Worm (Caenorhabditis elegans) whole organism, young adult: Measurements from ENCODE around the gene Y81B9A.2.

Experiments
- B0019.2 ChIP-seq: fragments of 200-800 bp; sonication (Bioruptor generic); conservative IDR thresholded peaks from 2 replicates; pipeline ENCODE4 v1.3.6; 2022; ENCODE audit warnings: missing genetic modification reagents, missing genetic modification characterization, missing compliant biosample characterization
- D2030.7 ChIP-seq: fragments of 200-800 bp; sonication (Bioruptor generic); IDR thresholded peaks from 2 replicates; pipeline ENCODE4 v1.3.6; 2022; ENCODE audit warnings: missing genetic modification reagents, missing genetic modification characterization, missing compliant biosample characterization
- F33H1.4 ChIP-seq: fragments of 200-800 bp; sonication (Bioruptor generic); IDR thresholded peaks from 2 replicates; pipeline ENCODE4 v1.3.6; 2022; ENCODE audit warnings: missing genetic modification reagents, missing genetic modification characterization, missing compliant biosample characterization
- F39B2.1 ChIP-seq: fragments of 200-800 bp; sonication (Bioruptor generic); IDR thresholded peaks from 2 replicates; pipeline ENCODE4 v1.3.6; 2022; ENCODE audit warnings: missing genetic modification reagents, missing genetic modification characterization, missing compliant biosample characterization
- F49E8.2 ChIP-seq: sonication (generic microtip); optimal IDR thresholded peaks from 3 replicates; lab custom pipeline; 2017; ENCODE audit warnings: missing genetic modification characterization, mild to moderate bottlenecking, missing compliant biosample characterization, antibody characterized with exemption, moderate library complexity; ENCODE audit not compliant: insufficient read depth
- K11D2.4 ChIP-seq: fragments of 200-800 bp; sonication (Bioruptor generic); IDR thresholded peaks from 2 replicates; pipeline ENCODE4 v1.3.6; 2022; ENCODE audit warnings: missing genetic modification reagents, missing genetic modification characterization, missing compliant biosample characterization
- akir-1 ChIP-seq: fragments of 200-800 bp; sonication (Bioruptor generic); optimal IDR thresholded peaks from 2 replicates; lab custom pipeline; 2018; ENCODE audit warnings: mild to moderate bottlenecking, missing genetic modification characterization, moderate library complexity, missing compliant biosample characterization
- ama-1 ChIP-seq, 3 experiments: fragments of 150-350 bp in 1 of 3; sonication (generic microtip) in 2 of 3; optimal IDR thresholded peaks; 2 replicates each; lab custom pipeline; 2014 to 2018; ENCODE audit warnings: missing biosample characterization in 2 of 3, missing genetic modification characterization in 2 of 3, missing genetic modification reagents in 2 of 3
- aptf-2 ChIP-seq: fragments of 200-800 bp; sonication (Bioruptor generic); conservative IDR thresholded peaks from 2 replicates; pipeline ENCODE4 v1.3.6; 2022; ENCODE audit warnings: missing genetic modification reagents, missing genetic modification characterization, missing compliant biosample characterization
- attf-6 ChIP-seq: fragments of 200-800 bp; sonication (Bioruptor generic); IDR thresholded peaks from 2 replicates; pipeline ENCODE4 v1.3.6; 2022; ENCODE audit warnings: missing genetic modification reagents, missing genetic modification characterization, missing compliant biosample characterization
- ceh-100 ChIP-seq: fragments of 200-800 bp; sonication (Bioruptor generic); IDR thresholded peaks from 2 replicates; pipeline ENCODE4 v1.3.6; 2022; ENCODE audit warnings: missing genetic modification reagents, missing genetic modification characterization, missing compliant biosample characterization
- ceh-40 ChIP-seq: fragments of 200-800 bp; sonication (Bioruptor generic); IDR thresholded peaks from 2 replicates; pipeline ENCODE4 v1.3.6; 2022; ENCODE audit warnings: missing genetic modification characterization, missing compliant biosample characterization
- chd-7 ChIP-seq: sonication (generic microtip); optimal IDR thresholded peaks from 2 replicates; lab custom pipeline; 2016; ENCODE audit warnings: mild to moderate bottlenecking, missing genetic modification characterization, moderate library complexity, missing compliant biosample characterization
- die-1 ChIP-seq: sonication (generic microtip); optimal IDR thresholded peaks from 2 replicates; lab custom pipeline; 2016; ENCODE audit warnings: missing genotype, mild to moderate bottlenecking, missing genetic modification characterization, missing compliant biosample characterization
- dox-1 ChIP-seq: fragments of 200-800 bp; sonication (Bioruptor generic); IDR thresholded peaks from 2 replicates; pipeline ENCODE4 v1.3.6; 2022; ENCODE audit warnings: missing genetic modification reagents, missing genetic modification characterization, missing compliant biosample characterization
- efl-1 ChIP-seq: fragments of 150-350 bp; optimal IDR thresholded peaks from 2 replicates; lab custom pipeline; 2014; ENCODE audit warnings: missing biosample characterization, missing genetic modification reagents, missing genetic modification characterization
- egl-18 ChIP-seq: fragments of 200-800 bp; sonication (Bioruptor generic); IDR thresholded peaks from 2 replicates; pipeline ENCODE4 v1.3.6; 2022; ENCODE audit warnings: missing genetic modification reagents, missing genetic modification characterization, missing compliant biosample characterization
- egl-44 ChIP-seq: fragments of 200-800 bp; sonication (Bioruptor generic); IDR thresholded peaks from 2 replicates; pipeline ENCODE4 v1.3.6; 2022; ENCODE audit warnings: missing genetic modification reagents, missing genetic modification characterization, missing compliant biosample characterization
- egrh-3 ChIP-seq: fragments of 200-800 bp; sonication (Bioruptor generic); IDR thresholded peaks from 2 replicates; pipeline ENCODE4 v1.3.6; 2022; ENCODE audit warnings: missing genetic modification reagents, missing genetic modification characterization, missing compliant biosample characterization
- him-1 ChIP-seq: sonication (generic microtip); optimal IDR thresholded peaks from 2 replicates; lab custom pipeline; 2016; ENCODE audit warnings: missing genotype, missing genetic modification reagents, missing genetic modification characterization, missing compliant biosample characterization
- hrde-1 ChIP-seq: sonication (generic microtip); optimal IDR thresholded peaks from 2 replicates; lab custom pipeline; 2016; ENCODE audit warnings: missing genetic modification characterization, mild to moderate bottlenecking, missing compliant biosample characterization, moderate library complexity, missing genotype, missing genetic modification reagents, borderline replicate concordance
- hsf-1 ChIP-seq: fragments of 200-800 bp; sonication (Bioruptor generic); IDR thresholded peaks from 2 replicates; pipeline ENCODE4 v1.3.6; 2022; ENCODE audit warnings: missing genetic modification reagents, missing genetic modification characterization, missing compliant biosample characterization
- let-526 ChIP-seq: fragments of 200-800 bp; sonication (Bioruptor generic); IDR thresholded peaks from 2 replicates; pipeline ENCODE4 v1.3.6; 2022; ENCODE audit warnings: missing genetic modification reagents, missing genetic modification characterization, missing compliant biosample characterization
- lin-26 ChIP-seq: fragments of 200-800 bp; sonication (Bioruptor generic); IDR thresholded peaks from 2 replicates; pipeline ENCODE4 v1.3.6; 2022; ENCODE audit warnings: missing genetic modification reagents, missing genetic modification characterization, missing compliant biosample characterization
- lin-40 ChIP-seq: sonication (generic microtip); optimal IDR thresholded peaks from 2 replicates; lab custom pipeline; 2016; ENCODE audit warnings: missing genetic modification characterization, mild to moderate bottlenecking, missing compliant biosample characterization, missing genotype, missing genetic modification reagents
- lir-1 ChIP-seq: fragments of 200-800 bp; sonication (Bioruptor generic); conservative IDR thresholded peaks from 2 replicates; pipeline ENCODE4 v1.3.6; 2022; ENCODE audit warnings: missing genetic modification reagents, missing genetic modification characterization, missing compliant biosample characterization
- lsl-1 ChIP-seq: fragments of 200-800 bp; sonication (Bioruptor generic); optimal IDR thresholded peaks from 2 replicates; lab custom pipeline; 2018; ENCODE audit warnings: mild to moderate bottlenecking, missing genetic modification characterization, moderate library complexity, missing compliant biosample characterization
- mel-28 ChIP-seq: sonication (generic microtip); optimal IDR thresholded peaks from 2 replicates; lab custom pipeline; 2016; ENCODE audit warnings: borderline replicate concordance, mild to moderate bottlenecking, missing genetic modification characterization, missing compliant biosample characterization
- mes-4 ChIP-seq: sonication (generic microtip); optimal IDR thresholded peaks from 2 replicates; lab custom pipeline; 2016; ENCODE audit warnings: missing genotype, missing genetic modification characterization, missing compliant biosample characterization
- nhr-27 ChIP-seq: fragments of 200-800 bp; sonication (Bioruptor generic); optimal IDR thresholded peaks from 2 replicates; lab custom pipeline; 2018; ENCODE audit warnings: mild to moderate bottlenecking, missing genetic modification characterization, moderate library complexity, missing compliant biosample characterization
- pha-4 ChIP-seq: fragments of 150-350 bp; sonication (generic microtip); optimal IDR thresholded peaks from 2 replicates; lab custom pipeline; 2014; ENCODE audit warnings: missing biosample characterization, missing genetic modification reagents, missing genetic modification characterization
- rcor-1 ChIP-seq: fragments of 200-800 bp; sonication (Bioruptor generic); IDR thresholded peaks from 2 replicates; pipeline ENCODE4 v1.3.6; 2022; ENCODE audit warnings: missing genetic modification reagents, missing genetic modification characterization, missing compliant biosample characterization
- rpc-1 ChIP-seq, 2 experiments: fragments of 150-350 bp in 1 of 2; sonication (generic microtip) in 1 of 2; optimal IDR thresholded peaks; 2 replicates each; lab custom pipeline; 2014 to 2018; ENCODE audit warnings: missing biosample characterization in 1 of 2, missing genetic modification characterization in 1 of 2, missing genetic modification reagents in 1 of 2, missing genotype in 1 of 2
- sptf-2 ChIP-seq: fragments of 200-800 bp; sonication (Bioruptor generic); optimal IDR thresholded peaks from 2 replicates; lab custom pipeline; 2018; ENCODE audit warnings: mild to moderate bottlenecking, missing genetic modification characterization, missing compliant biosample characterization
- tbp1 ChIP-seq: fragments of 200-800 bp; sonication (Bioruptor generic); optimal IDR thresholded peaks from 2 replicates; lab custom pipeline; 2018; ENCODE audit warnings: mild to moderate bottlenecking, missing genetic modification characterization, missing compliant biosample characterization
- tbx-9 ChIP-seq: sonication (generic microtip); optimal IDR thresholded peaks from 2 replicates; lab custom pipeline; 2016; ENCODE audit warnings: borderline replicate concordance, missing genetic modification characterization, inconsistent platforms, missing compliant biosample characterization
- zfh-2 ChIP-seq: fragments of 200-800 bp; sonication (Bioruptor generic); conservative IDR thresholded peaks from 2 replicates; pipeline ENCODE4 v1.3.6; 2022; ENCODE audit warnings: missing genetic modification reagents, missing genetic modification characterization, missing compliant biosample characterization
- ztf-22 ChIP-seq: fragments of 200-800 bp; sonication (Bioruptor generic); optimal IDR thresholded peaks from 2 replicates; lab custom pipeline; 2018; ENCODE audit warnings: mild to moderate bottlenecking, missing genetic modification characterization, moderate library complexity, missing compliant biosample characterization
- ztf-26 ChIP-seq: sonication (generic microtip); optimal IDR thresholded peaks from 2 replicates; lab custom pipeline; 2017; ENCODE audit warnings: missing genetic modification characterization, missing compliant biosample characterization
- ztf-6 ChIP-seq: fragments of 200-800 bp; sonication (Bioruptor generic); IDR thresholded peaks from 2 replicates; pipeline ENCODE4 v1.3.6; 2022; ENCODE audit warnings: missing genetic modification reagents, missing genetic modification characterization, missing compliant biosample characterization

Gene Y81B9A.2

DNA sequence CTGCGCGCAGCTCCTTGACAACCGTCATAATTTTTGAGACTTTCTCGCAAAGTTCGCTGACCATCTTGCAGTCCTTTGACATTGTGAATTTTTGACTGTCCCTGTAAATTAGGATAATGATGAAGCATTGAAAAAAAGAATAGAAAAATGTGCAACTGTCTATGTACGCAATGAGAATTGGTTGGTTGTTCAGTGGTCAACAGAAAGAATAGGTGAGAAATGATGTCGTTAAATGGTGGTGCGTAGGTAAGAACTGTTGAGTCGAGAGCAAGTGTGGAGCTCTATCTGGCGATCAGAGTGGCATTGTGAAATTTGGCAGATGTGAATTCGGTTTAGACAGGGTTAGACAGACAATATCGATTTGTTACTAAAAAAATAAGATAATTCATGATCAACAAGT lies 9.5 kb upstream of the Y81B9A.2 start, which contains the start of gene B0563.8:
TSS of gene B0563.8 (minus strand) at position 101 of the 400 bp plus-strand sequence.
- TF ChIP-seq nhr-27 (tag; lab: Kevin White, UChicago) = no peak
- no peak for TF ChIP-seq ztf-22 (GFP tag; lab: Kevin White, UChicago)
- TF ChIP-seq K11D2.4 (GFP tag; lab: Robert Waterston, UW) = no peak
- TF ChIP-seq ztf-6 = no peak
- no peak for TF ChIP-seq egl-18 (GFP tag; lab: Robert Waterston, UW)
- no peak for TF ChIP-seq akir-1 (GFP tag; lab: Kevin White, UChicago)

DNA sequence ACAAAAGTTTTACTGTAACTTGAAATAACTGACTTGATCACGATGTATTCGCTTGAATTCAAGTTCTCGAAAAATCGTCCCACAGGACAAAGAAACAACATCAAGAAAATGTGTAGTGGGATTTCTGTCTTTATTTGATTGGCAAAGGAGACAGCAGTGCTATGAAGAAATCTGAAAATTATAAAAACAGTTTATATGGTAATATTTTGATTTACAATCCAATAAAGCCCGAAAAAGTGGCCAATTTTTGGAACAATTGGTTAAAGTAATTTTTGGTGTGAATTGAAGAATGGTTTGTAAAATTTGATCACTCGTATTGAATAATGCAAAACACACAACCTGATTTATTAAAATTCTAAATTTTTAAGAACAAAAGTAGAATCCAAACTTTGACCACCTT lies 3.1 kb upstream of the Y81B9A.2 start, which contains the start of gene Y81B9A.4:
TSS of gene Y81B9A.4 (minus strand) at position 101 of the 400 bp plus-strand sequence.
- TF ChIP-seq let-526 (GFP tag; lab: Robert Waterston, UW) (no peak), ama-1 (optimal IDR thresholded peaks at IDR 0.05; lab: Kevin White, UChicago) (no peak), ama-1 (GFP tag; optimal IDR thresholded peaks at IDR 0.05; lab: Kevin White, UChicago) (no peak), lir-1 (no peak), him-1 (tag; lab: Kevin White, UChicago) (no peak), dox-1 (GFP tag; lab: Robert Waterston, UW) (no peak)

DNA sequence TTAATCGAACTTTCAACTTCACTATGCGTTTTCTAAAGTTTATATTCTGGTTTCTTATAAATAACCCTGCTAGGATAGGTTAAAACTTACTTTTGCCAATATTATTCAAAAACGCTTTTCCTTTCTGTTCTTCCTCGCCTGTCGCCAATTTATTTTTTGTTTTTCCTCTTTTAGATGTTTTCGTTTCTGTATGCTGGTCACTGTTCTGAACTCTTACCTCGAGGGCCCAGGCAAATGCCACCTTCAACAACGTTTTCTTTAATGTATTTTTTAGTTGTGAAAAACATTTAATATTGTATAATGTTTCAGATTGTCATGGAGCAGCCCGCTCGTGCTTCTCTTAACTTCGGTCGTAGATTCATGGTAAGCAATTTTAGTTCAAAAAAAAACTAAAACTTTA lies 1.8 kb upstream of the Y81B9A.2 start, which contains the start of gene Y81B9A.3:
TSS of gene Y81B9A.3 (plus strand) at position 301 of the 400 bp plus-strand sequence.
- TF ChIP-seq akir-1 (GFP tag; lab: Kevin White, UChicago) (no peak), efl-1 (GFP tag; lab: Kevin White, UChicago) (no peak), mel-28 (tag; lab: Kevin White, UChicago) (no peak), B0019.2 (GFP tag; lab: Robert Waterston, UW) (no peak), tbx-9 (tag; lab: Kevin White, UChicago) (no peak), tbp1 (GFP tag; lab: Kevin White, UChicago) (no peak), egrh-3 (GFP tag; lab: Robert Waterston, UW) (no peak), ceh-40 (GFP tag; lab: Robert Waterston, UW) (no peak), F33H1.4 (no peak), lin-40 (no peak), nhr-27 (tag; lab: Kevin White, UChicago) (no peak), chd-7 (tag; lab: Kevin White, UChicago) (no peak), die-1 (no peak), ztf-26 (tag; lab: Kevin White, UChicago) (no peak), ceh-100 (no peak), F49E8.2 (no peak), sptf-2 (GFP tag; lab: Kevin White, UChicago) (no peak), hsf-1 (GFP tag; lab: Robert Waterston, UW) (no peak), pha-4 (tag; lab: Kevin White, UChicago) (no peak)

DNA sequence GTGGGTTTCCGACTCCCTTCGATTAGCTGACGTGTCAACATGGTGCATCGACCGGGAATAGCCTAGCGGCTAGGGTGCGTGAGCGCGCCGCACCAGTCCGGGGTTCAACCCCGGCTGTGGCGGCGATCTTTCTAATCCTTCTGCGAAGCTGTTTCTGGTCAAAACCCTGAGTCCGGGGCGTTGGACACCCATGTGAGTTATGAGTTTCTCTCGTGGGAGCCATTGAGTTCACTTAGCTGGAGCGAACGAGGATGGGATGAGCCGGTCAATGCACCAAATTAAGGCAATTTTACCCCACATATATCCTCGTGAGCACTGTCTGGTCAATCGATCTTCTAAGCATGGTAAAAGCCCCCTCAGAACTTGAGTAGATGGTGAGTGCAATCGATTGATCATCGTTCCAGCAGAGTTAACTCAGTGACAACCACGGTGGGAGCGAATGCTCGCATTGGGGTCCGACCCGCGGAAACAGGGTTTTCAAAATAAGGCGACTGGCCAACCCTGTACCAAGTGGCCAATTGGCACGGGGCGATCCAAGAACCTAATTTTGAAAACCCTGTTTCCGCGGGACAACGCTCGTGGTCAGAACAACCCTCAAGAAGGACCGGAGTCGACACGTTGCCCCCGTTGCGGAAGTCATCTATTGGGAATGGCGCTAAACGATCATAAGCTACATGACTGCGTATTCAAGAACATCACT lies 8.0 kb downstream of the Y81B9A.2 start, which contains the start of gene Y81B9A.1:
TSS of gene Y81B9A.1 (plus strand) at position 650 of the 700 bp plus-strand sequence.
- no peak for TF ChIP-seq ama-1 (optimal IDR thresholded peaks at IDR 0.05; lab: Kevin White, UChicago)
- peak in 1 of 2 experiments; percentile 23 for TF ChIP-seq ama-1 (GFP tag; optimal IDR thresholded peaks at IDR 0.05; lab: Kevin White, UChicago)
- no peak for TF ChIP-seq mes-4
- 0 out of 2 replicates have a peak, but pooled peaks have one; percentile 29 for TF ChIP-seq rcor-1 (GFP tag; lab: Robert Waterston, UW)
- 0 out of 2 replicates have a peak, but pooled peaks have one; percentile 20 for TF ChIP-seq zfh-2 (GFP tag; lab: Robert Waterston, UW)
- peak; percentile 61; the same call in 1 of the 2 replicates for TF ChIP-seq egrh-3 (GFP tag; lab: Robert Waterston, UW)
- TF ChIP-seq attf-6 (GFP tag; lab: Robert Waterston, UW) = 0 out of 2 replicates have a peak, but pooled peaks have one; percentile 12
- TF ChIP-seq lsl-1 = no peak
- no peak for TF ChIP-seq egl-44
- TF ChIP-seq hrde-1 = no peak
- peak; percentile 28 for TF ChIP-seq tbp1 (GFP tag; lab: Kevin White, UChicago)
- TF ChIP-seq rpc-1 (optimal IDR thresholded peaks at IDR 0.05; lab: Kevin White, UChicago) = peak; percentile 22
- peak; percentile 56 for TF ChIP-seq rpc-1 (tag; optimal IDR thresholded peaks at IDR 0.05; lab: Kevin White, UChicago)
- TF ChIP-seq aptf-2 (GFP tag; lab: Robert Waterston, UW) = no peak
- TF ChIP-seq D2030.7 (GFP tag; lab: Robert Waterston, UW) = peak; percentile 86
- no peak for TF ChIP-seq F39B2.1 (GFP tag; lab: Robert Waterston, UW)
- peak; percentile 70; the same call in 1 of the 2 replicates for TF ChIP-seq lin-26
- TF ChIP-seq, all 124 proteins: peak for 9
